Fruit fly (Drosophila melanogaster): ENCODE results near the gene CG12147.

DNA sequence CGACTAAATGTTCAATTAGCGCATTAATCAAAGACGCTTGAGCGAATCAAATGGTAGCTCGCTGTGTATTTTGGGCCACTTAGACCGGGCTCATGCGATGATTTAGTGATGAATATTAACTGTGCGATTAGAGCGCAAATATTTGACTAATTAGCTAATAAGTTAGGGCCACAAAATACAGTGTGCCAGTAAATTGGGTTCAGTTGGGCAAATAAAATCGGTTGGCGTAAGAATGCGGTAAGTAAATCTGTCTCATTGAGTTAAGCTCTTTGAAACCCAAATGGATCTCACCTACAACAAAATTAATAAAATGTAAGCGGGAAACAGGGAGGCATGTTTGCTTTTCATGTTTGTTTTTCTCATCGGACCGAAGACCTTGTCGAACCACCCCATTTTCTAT, 6.6 kb downstream of the CG12147 start:
- TF ChIP-seq CG11762 (GFP tag; optimal IDR thresholded peaks at IDR 0.05; ENCODE audit: insufficient read depth) (no peak), CG6854 (GFP tag; optimal IDR thresholded peaks at IDR 0.05) (no peak), Blimp-1 (GFP tag; optimal IDR thresholded peaks at IDR 0.05) (no peak), CG6276 (GFP tag; optimal IDR thresholded peaks at IDR 0.05) (no peak), Sox102F (GFP tag; optimal IDR thresholded peaks at IDR 0.05) (no peak)

Data from whole organism, prepupa.